Fruit fly (Drosophila melanogaster) whole organism, embryonic: Measurements from ENCODE around the gene CG18428.

Source experiments
- Adf1 ChIP-seq: fragments of 200-800 bp; sonication (Bioruptor generic); IDR thresholded peaks from 2 replicates; pipeline ENCODE4 v1.3.6; 2022; ENCODE audit warnings: missing biosample characterization, missing genetic modification characterization
- Aef1 ChIP-seq: fragments of 200-800 bp; sonication (Bioruptor generic); IDR thresholded peaks from 3 replicates; pipeline ENCODE4 v1.3.6; 2022; ENCODE audit warnings: missing biosample characterization, missing genetic modification characterization
- Atf-2 ChIP-seq: fragments of 200-800 bp; sonication (Bioruptor generic); optimal IDR thresholded peaks from 2 replicates; lab custom pipeline; 2016; ENCODE audit warnings: missing biosample characterization, missing genetic modification characterization
- Awh ChIP-seq: fragments of 200-800 bp; sonication (Bioruptor generic); IDR thresholded peaks from 2 replicates; pipeline ENCODE4, ENCODE4 v1.3.6; 2022; ENCODE audit warnings: missing biosample characterization, missing genetic modification characterization
- Bgb ChIP-seq: fragments of 200-800 bp; sonication (Bioruptor generic); IDR thresholded peaks from 2 replicates; pipeline ENCODE4 v1.3.6; 2022; ENCODE audit warnings: missing biosample characterization, missing genetic modification characterization; ENCODE audit not compliant: partially characterized antibody
- CG10366 ChIP-seq: fragments of 200-800 bp; sonication (Bioruptor generic); IDR thresholded peaks from 2 replicates; pipeline ENCODE4 v1.3.6; 2022; ENCODE audit warnings: missing biosample characterization, missing genetic modification characterization
- CG1233 ChIP-seq: fragments of 200-800 bp; sonication (Bioruptor generic); optimal IDR thresholded peaks from 4 replicates; lab custom pipeline; 2018; ENCODE audit warnings: missing biosample characterization, mild to moderate bottlenecking, missing genetic modification characterization
- CG12391 ChIP-seq: fragments of 200-800 bp; sonication (Bioruptor generic); optimal IDR thresholded peaks from 3 replicates; lab custom pipeline; 2018; ENCODE audit warnings: missing biosample characterization, mild to moderate bottlenecking, missing genetic modification characterization, moderate library complexity
- CG13123 ChIP-seq: fragments of 200-800 bp; sonication (Bioruptor generic); optimal IDR thresholded peaks from 2 replicates; lab custom pipeline; 2016; ENCODE audit warnings: missing biosample characterization, missing genetic modification characterization
- CG17802 ChIP-seq: fragments of 200-800 bp; sonication (Bioruptor generic); optimal IDR thresholded peaks from 2 replicates; lab custom pipeline; 2018; ENCODE audit warnings: missing biosample characterization, mild to moderate bottlenecking, missing genetic modification characterization, moderate library complexity
- CG18262 ChIP-seq: fragments of 200-800 bp; optimal IDR thresholded peaks from 3 replicates; lab custom pipeline; 2019; ENCODE audit warnings: missing biosample characterization, mild to moderate bottlenecking, missing genetic modification characterization, moderate library complexity
- CG18599 ChIP-seq: fragments of 200-800 bp; sonication (Bioruptor generic); optimal IDR thresholded peaks from 3 replicates; lab custom pipeline; 2017; ENCODE audit warnings: missing biosample characterization, missing genetic modification characterization, mild to moderate bottlenecking, moderate library complexity, missing genetic modification reagents
- CG30020 ChIP-seq: fragments of 200-800 bp; optimal IDR thresholded peaks from 2 replicates; lab custom pipeline; 2019; ENCODE audit warnings: missing biosample characterization, mild to moderate bottlenecking, missing genetic modification characterization, moderate library complexity
- CG34422 ChIP-seq: fragments of 200-800 bp; sonication (Bioruptor generic); IDR thresholded peaks from 3 replicates; pipeline ENCODE4 v1.3.6; 2022; ENCODE audit warnings: missing biosample characterization, missing genetic modification characterization
- CG4424 ChIP-seq: fragments of 200-800 bp; sonication (Bioruptor generic); optimal IDR thresholded peaks from 3 replicates; lab custom pipeline; 2016; ENCODE audit warnings: missing biosample characterization, missing genetic modification characterization
- CG7745 ChIP-seq: fragments of 200-800 bp; sonication (Bioruptor generic); optimal IDR thresholded peaks from 2 replicates; lab custom pipeline; 2018; ENCODE audit warnings: missing biosample characterization, mild to moderate bottlenecking, missing genetic modification characterization, moderate library complexity
- CG8089 ChIP-seq: fragments of 200-800 bp; sonication (Bioruptor generic); optimal IDR thresholded peaks from 3 replicates; lab custom pipeline; 2016; ENCODE audit warnings: missing biosample characterization, missing genetic modification characterization
- CG9797 ChIP-seq: fragments of 200-800 bp; sonication (Bioruptor generic); optimal IDR thresholded peaks from 3 replicates; lab custom pipeline; 2018; ENCODE audit warnings: missing biosample characterization, mild to moderate bottlenecking, missing genetic modification characterization
- CG9932 ChIP-seq: fragments of 200-800 bp; sonication (Bioruptor generic); IDR thresholded peaks from 2 replicates; pipeline ENCODE4 v1.3.6; 2022; ENCODE audit warnings: missing biosample characterization, missing genetic modification characterization
- CoRest ChIP-seq: fragments of 200-800 bp; sonication (Bioruptor generic); optimal IDR thresholded peaks from 3 replicates; lab custom pipeline; 2018; ENCODE audit warnings: missing biosample characterization, mild to moderate bottlenecking, missing genetic modification characterization, moderate library complexity
- D19B ChIP-seq: fragments of 200-800 bp; sonication (Bioruptor generic); optimal IDR thresholded peaks from 2 replicates; lab custom pipeline; 2017; ENCODE audit warnings: missing biosample characterization, mild to moderate bottlenecking, missing genetic modification characterization
- HHEX ChIP-seq: fragments of 200-800 bp; sonication (Bioruptor generic); optimal IDR thresholded peaks from 3 replicates; lab custom pipeline; 2017; ENCODE audit warnings: missing biosample characterization, mild to moderate bottlenecking, missing genetic modification characterization, missing genetic modification reagents
- Hmx ChIP-seq: fragments of 200-800 bp; sonication (Bioruptor generic); optimal IDR thresholded peaks from 2 replicates; lab custom pipeline; 2016; ENCODE audit warnings: missing biosample characterization, missing genetic modification characterization
- Hr51 ChIP-seq, 2 experiments: fragments of 200-800 bp; sonication (Bioruptor generic); optimal IDR thresholded peaks; 2 replicates in 1 of 2; 3 replicates in 1 of 2; lab custom pipeline; 2016 to 2018; ENCODE audit warnings: missing biosample characterization in 2 of 2, missing genetic modification characterization in 2 of 2, mild to moderate bottlenecking in 1 of 2, moderate library complexity in 1 of 2
- Max ChIP-seq: fragments of 200-800 bp; sonication (Bioruptor generic); optimal IDR thresholded peaks from 2 replicates; lab custom pipeline; 2016; ENCODE audit warnings: missing biosample characterization, mild to moderate bottlenecking, missing genetic modification characterization
- Med ChIP-seq: fragments of 200-800 bp; sonication (Bioruptor generic); peaks from one replicate; lab custom pipeline; 2016; ENCODE audit warnings: missing biosample characterization, missing genetic modification characterization, mild to moderate bottlenecking, inconsistent platforms, moderate library complexity
- Nf-YC ChIP-seq: fragments of 200-800 bp; optimal IDR thresholded peaks from 3 replicates; lab custom pipeline; 2019; ENCODE audit warnings: missing biosample characterization, mild to moderate bottlenecking, missing genetic modification characterization, moderate library complexity
- Oaz ChIP-seq: fragments of 200-800 bp; sonication (Bioruptor generic); IDR thresholded peaks from 2 replicates; pipeline ENCODE4 v1.3.6; 2022; ENCODE audit warnings: missing biosample characterization, missing genetic modification characterization
- Opbp ChIP-seq: fragments of 200-800 bp; sonication (Bioruptor generic); IDR thresholded peaks from 3 replicates; pipeline ENCODE4 v1.3.6; 2022; ENCODE audit warnings: missing biosample characterization, missing genetic modification characterization; ENCODE audit not compliant: partially characterized antibody
- Scr ChIP-seq: fragments of 200-800 bp; sonication (Bioruptor generic); IDR thresholded peaks from 2 replicates; pipeline ENCODE4 v1.3.6; 2022; ENCODE audit warnings: missing biosample characterization, missing genetic modification characterization; ENCODE audit not compliant: partially characterized antibody
- Taf1 ChIP-seq: fragments of 200-800 bp; sonication (Bioruptor generic); IDR thresholded peaks from 2 replicates; pipeline ENCODE4 v1.3.6; 2022; ENCODE audit warnings: missing biosample characterization, missing genetic modification characterization
- Trl ChIP-seq, 3 experiments: fragments of >200 bp in 2 of 3; fragments of 200-800 bp in 1 of 3; sonication (Bioruptor generic) in 1 of 3; optimal IDR thresholded peaks; 2 replicates in 1 of 3; 3 replicates in 2 of 3; lab custom pipeline; 2016 to 2017; ENCODE audit warnings: missing biosample characterization in 1 of 3, missing genetic modification characterization in 1 of 3
- abd-A ChIP-seq: fragments of 200-800 bp; sonication (Bioruptor generic); optimal IDR thresholded peaks from 3 replicates; lab custom pipeline; 2019; ENCODE audit warnings: missing biosample characterization, mild to moderate bottlenecking, missing genetic modification characterization, moderate library complexity
- aop ChIP-seq: fragments of 200-800 bp; sonication (Bioruptor generic); IDR thresholded peaks from 2 replicates; pipeline ENCODE4 v1.3.6; 2022; ENCODE audit warnings: missing biosample characterization, missing genetic modification characterization
- bowl ChIP-seq: fragments of 200-800 bp; sonication (Bioruptor generic); IDR thresholded peaks from 2 replicates; pipeline ENCODE4 v1.3.6; 2022; ENCODE audit warnings: missing biosample characterization, missing genetic modification characterization
- cg ChIP-seq: fragments of 200-800 bp; sonication (Bioruptor generic); optimal IDR thresholded peaks from 3 replicates; lab custom pipeline; 2019; ENCODE audit warnings: missing biosample characterization, mild to moderate bottlenecking, missing genetic modification characterization, moderate library complexity
- chinmo ChIP-seq: fragments of 200-800 bp; sonication (Bioruptor generic); IDR thresholded peaks from 4 replicates; pipeline ENCODE4 v1.3.6; 2022; ENCODE audit warnings: missing biosample characterization, missing genetic modification characterization; ENCODE audit not compliant: partially characterized antibody
- croc ChIP-seq: fragments of 200-800 bp; sonication (Bioruptor generic); conservative IDR thresholded peaks from 3 replicates; pipeline ENCODE4 v1.3.6; 2022; ENCODE audit warnings: missing biosample characterization, missing genetic modification characterization
- crol ChIP-seq: fragments of 200-800 bp; sonication (Bioruptor generic); IDR thresholded peaks from 2 replicates; pipeline ENCODE4 v1.3.6; 2022; ENCODE audit warnings: missing biosample characterization, missing genetic modification characterization
- cwo ChIP-seq: fragments of 200-800 bp; sonication (Bioruptor generic); optimal IDR thresholded peaks from 3 replicates; lab custom pipeline; 2017; ENCODE audit warnings: missing biosample characterization, missing genetic modification characterization, mild to moderate bottlenecking, moderate library complexity, missing genetic modification reagents
- dysf ChIP-seq: fragments of 200-800 bp; sonication (Bioruptor generic); IDR thresholded peaks from 3 replicates; pipeline ENCODE4 v1.3.6; 2022; ENCODE audit warnings: missing biosample characterization, missing genetic modification characterization
- ewg ChIP-seq: fragments of 200-800 bp; sonication (Bioruptor generic); optimal IDR thresholded peaks from 3 replicates; lab custom pipeline; 2017; ENCODE audit warnings: mild to moderate bottlenecking, missing biosample characterization, missing genetic modification reagents, missing genetic modification characterization
- eyg ChIP-seq: fragments of 200-800 bp; sonication (Bioruptor generic); optimal IDR thresholded peaks from 3 replicates; lab custom pipeline; 2016; ENCODE audit warnings: missing biosample characterization, missing genetic modification characterization
- fd64A ChIP-seq: fragments of 200-800 bp; sonication (Bioruptor generic); optimal IDR thresholded peaks from 3 replicates; lab custom pipeline; 2018; ENCODE audit warnings: missing biosample characterization, mild to moderate bottlenecking, missing genetic modification characterization
- pita ChIP-seq: fragments of 200-800 bp; sonication (Bioruptor generic); optimal IDR thresholded peaks from 2 replicates; lab custom pipeline; 2017; ENCODE audit warnings: missing biosample characterization, mild to moderate bottlenecking, missing genetic modification characterization
- psq ChIP-seq: fragments of 200-800 bp; sonication (Bioruptor generic); optimal IDR thresholded peaks from 2 replicates; lab custom pipeline; 2017; ENCODE audit warnings: missing biosample characterization, missing genetic modification characterization
- sim ChIP-seq: fragments of 200-800 bp; sonication (Bioruptor generic); IDR thresholded peaks from 2 replicates; pipeline ENCODE4 v1.3.6; 2022; ENCODE audit warnings: missing biosample characterization, missing genetic modification characterization
- stc ChIP-seq: fragments of 200-800 bp; sonication (Bioruptor generic); IDR thresholded peaks from 2 replicates; pipeline ENCODE4 v1.3.6; 2022; ENCODE audit warnings: missing biosample characterization, missing genetic modification characterization
- stwl ChIP-seq: fragments of 200-800 bp; sonication (Bioruptor generic); optimal IDR thresholded peaks from 3 replicates; lab custom pipeline; 2018; ENCODE audit warnings: missing biosample characterization, mild to moderate bottlenecking, missing genetic modification characterization, moderate library complexity
- tx ChIP-seq: fragments of 200-800 bp; sonication (Bioruptor generic); optimal IDR thresholded peaks from 2 replicates; lab custom pipeline; 2016; ENCODE audit warnings: missing biosample characterization, missing genetic modification characterization
- vvl ChIP-seq: fragments of 200-800 bp; sonication (Bioruptor generic); IDR thresholded peaks from 2 replicates; pipeline ENCODE4 v1.3.6; 2022; ENCODE audit warnings: missing biosample characterization, missing genetic modification characterization

The CG18428 gene

DNA sequence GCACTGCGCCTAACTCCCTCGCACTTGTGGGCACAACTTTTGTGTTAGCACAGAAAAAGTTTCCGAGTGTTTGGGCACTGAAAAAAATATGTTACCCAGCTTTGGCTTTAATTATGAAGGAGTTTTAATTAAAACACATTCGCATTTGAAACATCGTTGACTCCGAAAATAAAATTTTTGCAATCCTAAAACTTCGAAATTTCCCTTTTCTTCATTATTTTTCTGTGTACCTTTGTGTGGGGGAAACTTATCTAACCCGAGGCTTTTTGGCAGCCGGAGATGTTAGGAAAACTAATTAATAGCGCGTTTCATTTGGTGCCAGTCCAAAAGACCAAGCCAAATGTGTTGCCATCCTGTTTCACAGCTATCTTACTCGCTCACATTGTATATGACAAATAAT, 17.5 kb upstream of the CG18428 start (continued):
- TF ChIP-seq tx = no peak
- no peak for TF ChIP-seq CG1233
- TF ChIP-seq Awh = no peak
- TF ChIP-seq croc (GFP tag; lab: Robert Waterston, UW) = no peak
- TF ChIP-seq sim (GFP tag; lab: Robert Waterston, UW) = no peak
- TF ChIP-seq fd64A (GFP tag; lab: Kevin White, UChicago) = no peak
- no peak for TF ChIP-seq Max (GFP tag; lab: Kevin White, UChicago)
- TF ChIP-seq Opbp = no peak
- no peak for TF ChIP-seq CG13123 (GFP tag; lab: Kevin White, UChicago)
- TF ChIP-seq Med (GFP tag; lab: Kevin White, UChicago) = peak; percentile 81
- TF ChIP-seq eyg (GFP tag; lab: Kevin White, UChicago) = no peak
- 0 out of 2 replicates have a peak, but pooled peaks have one; percentile 23 for TF ChIP-seq stc (GFP tag; lab: Robert Waterston, UW)
- no peak for TF ChIP-seq Hmx (GFP tag; lab: Kevin White, UChicago)
- TF ChIP-seq CG18599 = peak; percentile 77
- TF ChIP-seq pita (GFP tag; lab: Kevin White, UChicago) = no peak
- TF ChIP-seq CG10366 (GFP tag; lab: Robert Waterston, UW) = no peak; the same call in 1 of the 2 replicates
- no peak for TF ChIP-seq CoRest (tag; lab: Kevin White, UChicago)
- TF ChIP-seq Oaz (GFP tag; lab: Robert Waterston, UW) = no peak
- no peak for TF ChIP-seq Adf1
- TF ChIP-seq CG17802 = no peak
- 0 out of 3 replicates have a peak, but pooled peaks have one; percentile 27 for TF ChIP-seq Aef1 (GFP tag; lab: Robert Waterston, UW)
- no peak for TF ChIP-seq D19B (GFP tag; lab: Kevin White, UChicago)
- no peak for TF ChIP-seq crol (GFP tag; lab: Robert Waterston, UW)
- TF ChIP-seq vvl (GFP tag; lab: Robert Waterston, UW) = no peak; the same call in 1 of the 2 replicates
- peak; percentile 1 for TF ChIP-seq HHEX
- no peak for TF ChIP-seq CG9797 (GFP tag; lab: Kevin White, UChicago)
- TF ChIP-seq CG4424 (GFP tag; lab: Kevin White, UChicago) = no peak
- TF ChIP-seq Taf1 (GFP tag; lab: Robert Waterston, UW) = 0 out of 2 replicates have a peak, but pooled peaks have one; percentile 12
- TF ChIP-seq CG12391 (tag; lab: Kevin White, UChicago) = no peak
- TF ChIP-seq Atf-2 (GFP tag; lab: Kevin White, UChicago) = no peak
- TF ChIP-seq Bgb (GFP tag; lab: Robert Waterston, UW) = no peak
- TF ChIP-seq dysf (GFP tag; lab: Robert Waterston, UW) = 0 out of 3 replicates have a peak, but pooled peaks have one; percentile 12
- no peak for TF ChIP-seq CG18262
- no peak for TF ChIP-seq aop
- no peak for TF ChIP-seq bowl (GFP tag; lab: Robert Waterston, UW)
- no peak for TF ChIP-seq CG30020 (tag; lab: Kevin White, UChicago)
- TF ChIP-seq CG7745 (tag; lab: Kevin White, UChicago) = no peak
- TF ChIP-seq cwo (GFP tag; lab: Kevin White, UChicago) = peak; percentile 14

DNA sequence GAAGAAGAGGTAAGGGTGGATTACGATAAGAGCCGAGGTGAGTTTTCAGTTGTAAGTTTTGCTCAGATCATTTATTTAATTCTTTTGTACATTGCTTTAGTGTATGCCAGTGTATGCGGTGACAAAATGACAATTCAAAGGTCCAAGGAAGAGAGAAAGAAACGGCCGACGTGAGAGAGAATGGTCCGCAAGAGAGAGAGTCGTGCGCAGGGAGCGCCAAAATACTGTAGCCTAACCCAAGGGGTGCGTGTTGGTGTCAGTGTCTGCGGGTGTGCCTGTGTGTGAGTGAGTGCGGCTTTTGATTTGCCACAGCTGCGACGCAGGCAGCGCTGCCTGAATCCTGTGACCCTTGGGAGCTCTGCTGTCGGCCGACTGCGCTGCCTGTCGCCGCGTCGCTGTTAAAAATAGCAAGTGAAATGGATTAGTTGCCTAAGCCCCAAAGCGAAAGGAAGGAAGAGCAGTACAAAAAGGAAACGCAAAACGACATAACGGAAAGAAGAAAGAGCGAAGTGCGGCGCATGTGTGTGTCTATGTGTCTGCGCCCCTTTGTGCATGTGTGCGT, 16.5 kb upstream of the CG18428 start:
- TF ChIP-seq CG34422 (no peak), psq (GFP tag; lab: Kevin White, UChicago) (peak; percentile 44), cg (GFP tag; lab: Kevin White, UChicago) (peak; percentile 41), Scr (GFP tag; lab: Robert Waterston, UW) (0 out of 2 replicates have a peak, but pooled peaks have one; percentile 7), chinmo (GFP tag; lab: Robert Waterston, UW) (0 out of 4 replicates have a peak, but pooled peaks have one; percentile 62), stwl (tag; lab: Kevin White, UChicago) (no peak), abd-A (tag; lab: Kevin White, UChicago) (peak; percentile 41), Trl (optimal IDR thresholded peaks at IDR 0.05; lab: Kevin White, UChicago) (peak; percentile 63 to 76), Trl (GFP tag; optimal IDR thresholded peaks at IDR 0.05; lab: Kevin White, UChicago) (no peak), CG8089 (no peak), ewg (GFP tag; lab: Kevin White, UChicago) (peak; percentile 56), Adf1 (peak; percentile 93), Nf-YC (tag; lab: Kevin White, UChicago) (peak; percentile 13), Hr51 (GFP tag; optimal IDR thresholded peaks at IDR 0.05; lab: Kevin White, UChicago) (peak in 1 of 2 experiments; percentile 54), CG9932 (GFP tag; lab: Robert Waterston, UW) (0 out of 2 replicates have a peak, but pooled peaks have one; percentile 16)
